Worm (Caenorhabditis elegans) whole organism, L2 larva: ENCODE results near the gene str-64.

Experiments used
- C34F6.9 ChIP-seq: fragments of 150-350 bp; optimal IDR thresholded peaks from 2 replicates; lab custom pipeline; 2014; ENCODE audit warnings: missing biosample characterization, missing genetic modification characterization
- F13H6.1 ChIP-seq: sonication (generic microtip); optimal IDR thresholded peaks from 2 replicates; lab custom pipeline; 2016; ENCODE audit warnings: missing genetic modification characterization, missing compliant biosample characterization
- R02D3.7 ChIP-seq: fragments of 150-350 bp; optimal IDR thresholded peaks from 2 replicates; lab custom pipeline; 2014; ENCODE audit warnings: missing biosample characterization, missing genetic modification characterization
- alr-1 ChIP-seq: fragments of 150-350 bp; optimal IDR thresholded peaks from 2 replicates; lab custom pipeline; 2014; ENCODE audit warnings: missing biosample characterization, missing genetic modification characterization
- aly-2 ChIP-seq: fragments of 150-350 bp; optimal IDR thresholded peaks from 2 replicates; lab custom pipeline; 2014; ENCODE audit warnings: missing biosample characterization, missing genetic modification characterization
- ama-1 ChIP-seq: fragments of 150-350 bp; optimal IDR thresholded peaks from 2 replicates; lab custom pipeline; 2018; ENCODE audit warnings: inconsistent platforms
- blmp-1 ChIP-seq: sonication (generic microtip); optimal IDR thresholded peaks from 2 replicates; lab custom pipeline; 2017; ENCODE audit warnings: missing genetic modification characterization, mild to moderate bottlenecking, missing compliant biosample characterization, antibody characterized with exemption, moderate library complexity; ENCODE audit not compliant: insufficient read depth
- ceh-16 ChIP-seq: fragments of 150-350 bp; optimal IDR thresholded peaks from 2 replicates; lab custom pipeline; 2014; ENCODE audit warnings: missing biosample characterization, missing genetic modification characterization
- ceh-82 ChIP-seq: fragments of 150-350 bp; optimal IDR thresholded peaks from 2 replicates; lab custom pipeline; 2014; ENCODE audit warnings: missing biosample characterization, missing genetic modification characterization
- crh-2 ChIP-seq: sonication (generic microtip); optimal IDR thresholded peaks from 2 replicates; lab custom pipeline; 2017; ENCODE audit warnings: missing biosample characterization, missing genetic modification characterization
- egl-27 ChIP-seq: sonication (generic microtip); optimal IDR thresholded peaks from 3 replicates; lab custom pipeline; 2017; ENCODE audit warnings: missing biosample characterization, missing genetic modification reagents, missing genetic modification characterization
- elt-3 ChIP-seq: sonication (generic microtip); optimal IDR thresholded peaks from 2 replicates; lab custom pipeline; 2017; ENCODE audit warnings: missing biosample characterization, missing genetic modification characterization
- fos-1 ChIP-seq: fragments of 150-350 bp; optimal IDR thresholded peaks from 2 replicates; lab custom pipeline; 2014; ENCODE audit warnings: missing biosample characterization, missing genetic modification characterization
- gmeb-1 ChIP-seq: fragments of 150-350 bp; optimal IDR thresholded peaks from 2 replicates; lab custom pipeline; 2014; ENCODE audit warnings: missing biosample characterization, missing genetic modification characterization
- lin-11 ChIP-seq: fragments of 150-350 bp; sonication (generic microtip); optimal IDR thresholded peaks from 2 replicates; lab custom pipeline; 2014; ENCODE audit warnings: missing biosample characterization, missing genetic modification characterization, inconsistent platforms, mixed read lengths
- lin-13 ChIP-seq: fragments of 150-350 bp; optimal IDR thresholded peaks from 2 replicates; lab custom pipeline; 2014; ENCODE audit warnings: missing biosample characterization, missing genetic modification reagents, missing genetic modification characterization
- lsy-2 ChIP-seq, 2 experiments: fragments of 150-350 bp in 1 of 2; sonication (generic microtip) in 1 of 2; optimal IDR thresholded peaks; 2 replicates each; lab custom pipeline; 2014 to 2017; ENCODE audit warnings: missing biosample characterization in 2 of 2, missing genetic modification characterization in 2 of 2
- mab-5 ChIP-seq: fragments of 150-350 bp; optimal IDR thresholded peaks from 2 replicates; lab custom pipeline; 2014; ENCODE audit warnings: missing biosample characterization, missing genetic modification characterization
- mdl-1 ChIP-seq, 2 experiments: fragments of 150-350 bp in 1 of 2; sonication (generic microtip) in 1 of 2; optimal IDR thresholded peaks; 2 replicates each; lab custom pipeline; 2017; ENCODE audit warnings: missing biosample characterization in 2 of 2, missing genetic modification characterization in 2 of 2
- nhr-10 ChIP-seq: sonication (generic microtip); optimal IDR thresholded peaks from 2 replicates; lab custom pipeline; 2017; ENCODE audit warnings: missing biosample characterization, missing genetic modification characterization
- nhr-11 ChIP-seq: fragments of 150-350 bp; optimal IDR thresholded peaks from 2 replicates; lab custom pipeline; 2014; ENCODE audit warnings: missing biosample characterization, missing genetic modification characterization
- nhr-12 ChIP-seq: fragments of 150-350 bp; optimal IDR thresholded peaks from 2 replicates; lab custom pipeline; 2014; ENCODE audit warnings: missing biosample characterization, missing genetic modification characterization
- nhr-21 ChIP-seq: fragments of 150-350 bp; optimal IDR thresholded peaks from 2 replicates; lab custom pipeline; 2014; ENCODE audit warnings: missing biosample characterization, missing genetic modification characterization
- nhr-23 ChIP-seq: fragments of 150-350 bp; optimal IDR thresholded peaks from 2 replicates; lab custom pipeline; 2014; ENCODE audit warnings: missing biosample characterization, missing genetic modification reagents, missing genetic modification characterization
- nhr-237 ChIP-seq: fragments of 150-350 bp; optimal IDR thresholded peaks from 2 replicates; lab custom pipeline; 2014; ENCODE audit warnings: missing biosample characterization, missing genetic modification characterization
- nhr-25 ChIP-seq: fragments of 150-350 bp; sonication (generic microtip); optimal IDR thresholded peaks from 3 replicates; lab custom pipeline; 2014; ENCODE audit warnings: missing biosample characterization, missing genetic modification characterization
- nhr-6 ChIP-seq: fragments of 150-350 bp; optimal IDR thresholded peaks from 2 replicates; lab custom pipeline; 2014; ENCODE audit warnings: missing biosample characterization, missing genetic modification characterization
- peb-1 ChIP-seq: fragments of 150-350 bp; optimal IDR thresholded peaks from 2 replicates; lab custom pipeline; 2014; ENCODE audit warnings: missing biosample characterization, missing genetic modification characterization
- sem-4 ChIP-seq: fragments of 150-350 bp; optimal IDR thresholded peaks from 2 replicates; lab custom pipeline; 2014; ENCODE audit warnings: missing biosample characterization, missing genetic modification reagents, missing genetic modification characterization
- skn-1 ChIP-seq: sonication (generic microtip); optimal IDR thresholded peaks from 2 replicates; lab custom pipeline; 2017; ENCODE audit warnings: missing biosample characterization, missing genetic modification characterization
- snpc-4 ChIP-seq: fragments of 150-350 bp; optimal IDR thresholded peaks from 2 replicates; lab custom pipeline; 2014; ENCODE audit warnings: missing biosample characterization, missing genetic modification characterization
- unc-62 ChIP-seq: fragments of 150-350 bp; optimal IDR thresholded peaks from 2 replicates; lab custom pipeline; 2014; ENCODE audit warnings: missing biosample characterization, missing genetic modification reagents, missing genetic modification characterization
- ztf-11 ChIP-seq: sonication (generic microtip); optimal IDR thresholded peaks from 2 replicates; lab custom pipeline; 2017; ENCODE audit warnings: missing biosample characterization, missing genetic modification characterization

str-64 gene

DNA sequence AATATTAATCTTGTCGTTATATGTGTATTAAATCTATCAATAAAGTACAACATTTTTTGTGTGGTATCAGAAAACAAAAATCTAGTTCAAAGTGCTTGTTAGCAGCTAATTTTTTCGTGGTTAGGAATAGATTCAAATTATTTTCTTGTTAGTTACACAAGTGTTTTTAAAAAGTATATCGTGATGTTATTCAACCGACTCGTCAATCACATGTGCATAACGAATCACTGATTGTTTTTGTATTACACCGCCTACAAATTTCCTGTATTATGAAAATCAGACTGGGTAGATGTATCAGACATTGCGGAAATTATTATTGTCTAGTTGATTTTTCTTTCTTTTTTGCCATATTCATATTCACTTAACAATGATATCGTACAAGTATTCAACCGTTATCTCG, at the start of gene str-64:
Gene str-64 (plus strand): TSS at position 301 of the 400 bp plus-strand sequence.
- TF ChIP-seq mdl-1 (tag; optimal IDR thresholded peaks at IDR 0.05; lab: Kevin White, UChicago) (no peak), nhr-11 (tag; lab: Kevin White, UChicago) (no peak), nhr-10 (tag; lab: Kevin White, UChicago) (no peak), fos-1 (tag; lab: Kevin White, UChicago) (no peak), ama-1 (lab: Kevin White, UChicago) (no peak), lin-13 (no peak), sem-4 (tag; lab: Kevin White, UChicago) (no peak), nhr-25 (tag; lab: Kevin White, UChicago) (no peak), ceh-82 (tag; lab: Kevin White, UChicago) (no peak), mab-5 (no peak), alr-1 (tag; lab: Kevin White, UChicago) (no peak), R02D3.7 (no peak)
- TF ChIP-seq, all 48 proteins: peak for 0

DNA sequence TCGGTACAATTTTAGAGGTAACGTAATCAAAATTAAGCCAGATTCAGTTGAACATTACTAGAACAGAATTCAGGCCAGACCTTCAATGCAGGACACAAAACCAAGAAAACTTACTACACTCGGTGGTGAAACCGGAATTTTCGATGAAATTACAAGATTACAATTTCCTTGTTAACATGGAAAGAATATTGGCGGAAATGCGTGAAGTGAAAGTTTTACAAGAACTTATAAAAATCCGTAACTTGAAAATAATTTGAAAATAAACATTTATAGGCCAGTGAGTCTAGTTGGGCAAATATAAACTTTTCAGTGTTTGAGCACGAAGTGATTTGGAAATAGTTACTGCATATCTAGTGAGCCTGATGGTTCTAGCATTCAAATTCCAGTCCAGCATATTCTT, 48.2 kb upstream of the str-64 start, which contains the start of gene K08D9.6:
Gene K08D9.6 (minus strand): TSS at position 101 of the 400 bp plus-strand sequence.
- TF ChIP-seq nhr-10 (tag; lab: Kevin White, UChicago) (no peak), nhr-6 (no peak), elt-3 (tag; lab: Kevin White, UChicago) (no peak), nhr-237 (tag; lab: Kevin White, UChicago) (no peak), C34F6.9 (tag; lab: Kevin White, UChicago) (no peak)

DNA sequence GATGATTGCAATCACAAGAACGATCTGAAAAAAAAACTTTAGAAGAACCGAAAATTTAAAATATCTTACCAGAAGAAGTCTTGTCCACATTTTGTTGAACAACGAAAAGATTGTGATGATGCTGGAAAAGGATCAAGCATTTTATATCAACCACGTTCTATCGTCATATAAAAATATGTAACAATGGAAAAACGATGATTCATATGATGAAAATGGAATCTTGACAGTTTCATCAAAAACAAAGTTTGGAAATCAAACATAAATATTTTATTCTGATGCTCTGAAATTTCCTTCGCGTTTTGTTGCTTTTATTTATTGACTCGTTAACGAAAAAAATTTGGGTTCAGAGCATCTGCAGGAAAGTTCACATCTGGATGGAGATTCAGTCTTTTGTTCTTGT, 46.4 kb upstream of the str-64 start, which contains the start of the genes K08D9.9 and str-16:
Gene K08D9.9 (minus strand): TSS at position 101 of the 400 bp plus-strand sequence.
Gene str-16 (plus strand): TSS at position 266 of the 400 bp plus-strand sequence.
- no peak for TF ChIP-seq lin-11 (tag; lab: Kevin White, UChicago)
- TF ChIP-seq lin-13: no peak
- TF ChIP-seq nhr-23 (tag; lab: Kevin White, UChicago): no peak
- TF ChIP-seq egl-27 (tag; lab: Kevin White, UChicago): no peak
- no peak for TF ChIP-seq nhr-6
- no peak for TF ChIP-seq mdl-1 (tag; optimal IDR thresholded peaks at IDR 0.05; lab: Kevin White, UChicago)
- TF ChIP-seq nhr-12 (tag; lab: Kevin White, UChicago): no peak
- TF ChIP-seq peb-1 (tag; lab: Kevin White, UChicago): no peak
- no peak for TF ChIP-seq nhr-21 (tag; lab: Kevin White, UChicago)
- no peak for TF ChIP-seq ceh-16
- TF ChIP-seq snpc-4: no peak
- TF ChIP-seq gmeb-1 (tag; lab: Kevin White, UChicago): no peak

DNA sequence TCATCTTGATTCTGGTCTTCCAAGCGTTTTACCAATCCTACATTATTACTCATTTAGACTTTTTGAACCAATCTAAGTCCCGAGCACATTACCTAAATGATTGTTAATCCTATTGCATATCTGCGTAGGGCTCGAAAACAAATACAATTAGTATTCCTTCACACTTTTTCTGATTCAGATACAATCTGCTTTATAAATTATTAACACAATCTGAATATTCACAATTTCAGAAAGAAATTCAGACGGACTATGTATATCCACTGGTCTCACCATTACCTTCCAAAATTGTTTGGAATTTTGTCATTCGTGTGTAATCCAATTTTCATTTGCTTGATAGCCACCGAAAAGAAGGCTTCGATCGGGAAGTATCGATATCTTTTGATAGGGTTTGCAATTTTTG, 41.9 kb upstream of the str-64 start, which contains the start of gene srj-11:
Gene srj-11 (plus strand): TSS at position 250 of the 400 bp plus-strand sequence.
- TF ChIP-seq unc-62 (GFP tag; lab: Kevin White, UChicago): no peak
- TF ChIP-seq nhr-10 (tag; lab: Kevin White, UChicago): no peak
- no peak for TF ChIP-seq nhr-25 (tag; lab: Kevin White, UChicago)
- TF ChIP-seq skn-1 (tag; lab: Kevin White, UChicago): no peak
- TF ChIP-seq aly-2 (tag; lab: Kevin White, UChicago): no peak
- no peak for TF ChIP-seq lin-13
- TF ChIP-seq nhr-11 (tag; lab: Kevin White, UChicago): no peak
- TF ChIP-seq mdl-1 (tag; optimal IDR thresholded peaks at IDR 0.05; lab: Kevin White, UChicago): no peak
- no peak for TF ChIP-seq fos-1 (tag; lab: Kevin White, UChicago)
- TF ChIP-seq ama-1 (lab: Kevin White, UChicago): no peak
- no peak for TF ChIP-seq crh-2 (tag; lab: Kevin White, UChicago)
- TF ChIP-seq blmp-1 (tag; lab: Kevin White, UChicago): no peak
- TF ChIP-seq ztf-11 (tag; lab: Kevin White, UChicago): no peak
- TF ChIP-seq lsy-2 (tag; optimal IDR thresholded peaks at IDR 0.05; lab: Kevin White, UChicago): no peak
- no peak for TF ChIP-seq C34F6.9 (tag; lab: Kevin White, UChicago)
- TF ChIP-seq F13H6.1 (tag; lab: Kevin White, UChicago): no peak
- TF ChIP-seq nhr-6: no peak

DNA sequence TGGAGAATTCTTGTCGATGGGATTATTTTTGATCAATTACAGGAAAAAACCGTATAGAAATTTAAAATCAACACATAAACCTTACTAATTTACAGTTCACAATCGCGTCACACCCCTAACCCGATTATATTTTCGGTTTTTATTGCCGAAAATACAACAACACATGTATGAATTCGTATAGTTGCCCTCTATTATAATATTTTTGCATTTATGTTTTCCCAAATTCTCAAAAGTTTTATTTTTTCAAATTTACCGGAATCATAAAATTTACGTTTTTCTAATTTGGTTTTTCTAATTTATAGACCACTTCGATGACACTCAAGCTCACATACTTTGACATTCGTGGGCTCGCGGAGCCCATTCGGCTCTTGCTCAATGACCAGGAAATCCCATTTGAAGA, 40.1 kb upstream of the str-64 start, which contains the start of gene gst-23:
Gene gst-23 (plus strand): TSS at position 301 of the 400 bp plus-strand sequence.
- no peak for TF ChIP-seq R02D3.7
- no peak for TF ChIP-seq ceh-16
- no peak for TF ChIP-seq sem-4 (tag; lab: Kevin White, UChicago)
- no peak for TF ChIP-seq elt-3 (tag; lab: Kevin White, UChicago)
